Worm (Caenorhabditis elegans): ENCODE measurements around the gene R07C12.1.
"Not testable (repeated sequence)": the region's sequence is repeated elsewhere in the genome, so short reads cannot be mapped to it uniquely, and the experiment has no call there.

R07C12.1 gene

ce11 chrIV:4117432-4117831 is 34.8 kb upstream of the R07C12.1 start, which contains the start of gene drd-50:
drd-50 (plus strand) TSS chrIV:4117732.
- TF ChIP-seq hpl-2 (GFP tag; optimal IDR thresholded peaks at IDR 0.05) (no peak), lin-15B (tag; optimal IDR thresholded peaks at IDR 0.05) (no peak), hlh-4 (tag; optimal IDR thresholded peaks at IDR 0.05) (no peak), elt-2 (tag; optimal IDR thresholded peaks at IDR 0.05) (peak; percentile 38), unc-130 (tag; optimal IDR thresholded peaks at IDR 0.05) (no peak), zag-1 (tag; optimal IDR thresholded peaks at IDR 0.05) (no peak)

DNA sequence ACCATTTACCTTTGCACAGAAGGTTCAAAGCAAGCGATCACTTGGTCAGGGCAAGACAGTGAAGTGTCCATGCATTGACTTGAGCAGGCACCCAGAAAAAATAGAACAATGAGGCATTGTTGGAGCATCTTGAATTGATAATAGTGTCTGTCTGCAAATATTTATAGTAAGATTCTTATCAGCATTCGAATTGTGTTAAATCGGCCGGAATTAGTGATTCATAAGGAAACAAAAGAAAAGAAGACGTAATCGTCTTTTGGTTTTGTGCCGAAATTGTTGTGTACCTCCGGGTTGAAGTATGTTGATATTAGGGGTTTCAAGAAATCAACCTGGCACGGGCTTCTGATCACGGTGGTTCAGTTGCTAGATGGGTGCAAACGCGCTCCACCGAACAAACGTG is 32.0 kb upstream of the R07C12.1 start, which contains the start of gene F49F1.5:
Gene F49F1.5, minus strand, starts transcription at position 153 of the 400 bp plus-strand sequence.
- TF ChIP-seq sptf-1 (tag; optimal IDR thresholded peaks at IDR 0.05): no peak
- no peak for TF ChIP-seq C04F5.9 (tag; optimal IDR thresholded peaks at IDR 0.05)
- TF ChIP-seq ets-5 (GFP tag; IDR thresholded peaks at IDR 0.05): no peak
- no peak for TF ChIP-seq unc-30 (tag; optimal IDR thresholded peaks at IDR 0.05)
- TF ChIP-seq elt-2 (tag; optimal IDR thresholded peaks at IDR 0.05): peak; percentile 69

DNA sequence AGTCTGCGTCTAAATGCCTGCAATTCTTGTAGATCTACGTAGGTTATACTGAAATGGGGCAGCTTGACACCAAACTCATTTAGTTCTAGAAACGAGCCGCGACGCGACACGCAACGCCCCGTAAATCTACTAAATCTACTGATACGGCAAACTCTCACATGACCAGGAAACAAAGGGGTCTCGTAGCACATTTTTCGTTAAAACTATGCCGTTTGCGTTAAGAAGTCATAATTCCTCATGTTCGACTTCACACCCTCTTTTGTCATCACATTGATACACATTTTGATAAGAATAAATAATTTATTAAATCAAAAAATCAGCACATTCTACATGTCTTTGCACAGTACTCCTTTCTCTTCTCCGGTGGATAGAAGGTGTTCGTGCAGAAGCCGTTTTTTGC is 31.2 kb upstream of the R07C12.1 start:
- TF ChIP-seq snpc-4 (tag; optimal IDR thresholded peaks at IDR 0.05): no peak
- TF ChIP-seq elt-2 (tag; optimal IDR thresholded peaks at IDR 0.05): peak; percentile 79

DNA sequence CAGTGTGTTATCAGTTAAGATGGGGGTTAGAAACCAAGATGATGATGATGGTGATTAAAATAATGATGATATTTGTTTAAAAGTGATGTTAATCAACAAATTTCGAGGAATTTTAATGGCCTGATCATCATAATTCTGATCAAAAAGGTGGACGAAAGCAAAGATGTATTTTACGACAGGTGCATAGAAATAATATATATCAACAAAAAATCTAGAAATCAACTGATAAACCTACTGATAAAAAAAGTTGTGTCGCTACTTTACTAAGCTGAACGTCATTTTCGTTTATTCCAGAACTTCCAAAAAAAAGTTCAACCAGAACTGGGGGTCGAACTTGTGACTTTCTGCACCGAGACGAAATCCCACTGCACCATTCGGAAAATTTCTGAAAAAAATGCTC is 29.2 kb upstream of the R07C12.1 start, which contains the start of gene mul-1:
Gene mul-1, minus strand, starts transcription at position 84 of the 400 bp plus-strand sequence.
- TF ChIP-seq efl-1 (optimal IDR thresholded peaks at IDR 0.05) (no peak), efl-1 (GFP tag; optimal IDR thresholded peaks at IDR 0.05 in 1 of 2) (peak in 1 of 2 experiments; percentile 37), elt-2 (tag; optimal IDR thresholded peaks at IDR 0.05) (peak; percentile 59), nhr-84 (tag; optimal IDR thresholded peaks at IDR 0.05) (no peak)

DNA sequence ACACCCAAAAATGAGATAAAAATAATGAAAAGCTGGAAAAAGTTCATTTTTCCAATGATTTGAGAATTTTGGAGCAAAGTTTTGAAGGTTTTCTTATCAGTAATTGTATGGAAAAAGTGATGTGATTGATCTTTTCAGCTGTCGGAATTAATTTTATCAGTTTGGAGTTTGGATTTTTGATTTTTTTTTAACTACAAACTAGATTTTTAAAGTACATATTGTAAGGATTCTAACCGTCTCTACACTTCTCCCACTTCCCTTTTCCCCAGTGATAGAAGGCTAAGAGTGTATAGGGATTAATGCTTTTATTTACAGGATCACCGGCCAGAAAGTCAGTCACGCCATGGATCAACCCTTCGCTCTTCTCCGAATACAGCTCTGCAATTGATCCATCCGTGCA is 26.6 kb upstream of the R07C12.1 start, which contains the start of gene F49F1.7:
Gene F49F1.7, minus strand, starts transcription at position 101 of the 400 bp plus-strand sequence.
- not testable (repeated sequence) for TF ChIP-seq Y116A8C.19 (tag; optimal IDR thresholded peaks at IDR 0.05; ENCODE audit: borderline replicate concordance); sox-4 (tag; optimal IDR thresholded peaks at IDR 0.05); hpl-2 (GFP tag; optimal IDR thresholded peaks at IDR 0.05)

DNA sequence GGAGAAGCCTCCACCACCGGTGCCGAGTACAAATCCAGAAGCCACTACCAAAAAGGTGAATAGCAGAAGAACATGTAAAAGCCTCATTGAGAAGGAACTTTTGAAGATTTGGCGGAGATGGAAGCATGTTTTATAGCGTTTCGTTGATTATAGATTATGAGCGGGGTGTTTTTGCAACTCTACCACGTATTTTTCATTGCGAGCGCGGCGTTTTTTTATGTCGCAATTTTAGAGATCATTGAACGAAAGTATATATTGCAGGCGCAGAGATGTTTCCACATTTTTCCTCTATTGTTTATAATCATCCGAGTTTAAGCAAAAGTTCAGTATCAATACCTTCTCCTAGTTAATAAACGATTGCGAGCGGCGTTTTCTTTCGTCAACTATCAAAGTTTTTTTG is 16.5 kb upstream of the R07C12.1 start, which contains the start of gene F49F1.17:
Gene F49F1.17, minus strand, starts transcription at position 101 of the 400 bp plus-strand sequence.
- TF ChIP-seq nhr-84 (tag; optimal IDR thresholded peaks at IDR 0.05): no peak
- TF ChIP-seq nhr-77 (tag; optimal IDR thresholded peaks at IDR 0.05): no peak
- TF ChIP-seq zip-4 (GFP tag; optimal IDR thresholded peaks at IDR 0.05): no peak
- TF ChIP-seq C16A3.4 (tag; optimal IDR thresholded peaks at IDR 0.05): no peak
- TF ChIP-seq alr-1 (tag; optimal IDR thresholded peaks at IDR 0.05; ENCODE audit: borderline replicate concordance): no peak
- no peak for TF ChIP-seq unc-86 (tag; optimal IDR thresholded peaks at IDR 0.05)
- no peak for TF ChIP-seq tbx-2 (tag; optimal IDR thresholded peaks at IDR 0.05)

- TF ChIP-seq mep-1 (tag; optimal IDR thresholded peaks at IDR 0.05) (no peak), ceh-88 (GFP tag; IDR thresholded peaks at IDR 0.05) (no peak), C04F5.9 (tag; optimal IDR thresholded peaks at IDR 0.05) (no peak), ets-5 (GFP tag; IDR thresholded peaks at IDR 0.05) (no peak), sox-4 (tag; optimal IDR thresholded peaks at IDR 0.05) (no peak), tbx-2 (tag; optimal IDR thresholded peaks at IDR 0.05) (no peak), fkh-4 (tag; optimal IDR thresholded peaks at IDR 0.05; ENCODE audit: borderline replicate concordance) (no peak), nhr-84 (tag; optimal IDR thresholded peaks at IDR 0.05) (no peak), C34B4.2 (tag; optimal IDR thresholded peaks at IDR 0.05) (no peak), aly-2 (tag; optimal IDR thresholded peaks at IDR 0.05) (no peak), fkh-8 (tag; optimal IDR thresholded peaks at IDR 0.05) (no peak), pag-3 (tag; optimal IDR thresholded peaks at IDR 0.05; ENCODE audit: borderline replicate concordance, insufficient read depth) (no peak), fkh-10 (GFP tag; optimal IDR thresholded peaks at IDR 0.05) (no peak), egl-13 (tag; optimal IDR thresholded peaks at IDR 0.05) (no peak), ces-1 (GFP tag; optimal IDR thresholded peaks at IDR 0.05) (no peak), dsc-1 (tag; optimal IDR thresholded peaks at IDR 0.05) (no peak)
These were observed 14.8 kb upstream of the R07C12.1 start, which contains the start of gene F49F1.9 for ce11 chrIV:4137472-4137871. F49F1.9 (minus strand) TSS chrIV:4137572.
